Worm (Caenorhabditis elegans) whole organism, midembryonic: Measurements from ENCODE around the gene F54A3.6.

Source experiments
- flt-1 ChIP-seq: fragments of 200-800 bp; sonication (Bioruptor generic); IDR thresholded peaks from 2 replicates; pipeline ENCODE4 v1.3.6; 2022; ENCODE audit warnings: missing genetic modification characterization, missing compliant biosample characterization
- ztf-23 ChIP-seq: fragments of 200-800 bp; sonication (Bioruptor generic); IDR thresholded peaks from 2 replicates; pipeline ENCODE4 v1.3.6; 2022; ENCODE audit warnings: missing genetic modification reagents, missing genetic modification characterization, missing compliant biosample characterization
- ztf-29 ChIP-seq: fragments of 200-800 bp; sonication (Bioruptor generic); IDR thresholded peaks from 2 replicates; pipeline ENCODE4 v1.3.6; 2022; ENCODE audit warnings: missing genetic modification reagents, missing genetic modification characterization, missing compliant biosample characterization

DNA sequence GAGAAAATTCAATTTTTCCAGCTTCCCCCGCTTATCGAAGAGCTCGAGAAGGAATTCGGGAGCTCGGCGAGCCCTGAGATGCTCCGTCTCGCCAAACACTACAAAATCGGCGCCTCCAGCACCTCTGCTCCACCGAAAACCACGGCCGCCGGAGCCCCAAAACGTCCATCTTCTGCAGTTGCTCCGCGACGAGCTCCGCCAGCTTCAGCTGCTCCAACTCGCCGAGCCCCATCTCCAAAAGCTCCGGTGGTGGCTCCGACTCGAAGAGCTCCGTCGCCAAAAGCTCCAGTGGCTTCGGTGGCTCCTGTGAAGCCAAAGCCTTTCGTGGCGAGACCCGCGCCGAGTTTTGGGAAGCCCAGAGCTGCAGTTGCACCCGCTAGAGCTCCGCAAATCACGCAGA lies 19.3 kb upstream of the F54A3.6 start:
- TF ChIP-seq ztf-29 (GFP tag; lab: Robert Waterston, UW) (no peak), flt-1 (GFP tag; lab: Robert Waterston, UW) (no peak), ztf-23 (GFP tag; lab: Robert Waterston, UW) (no peak)
